Fruit fly (Drosophila melanogaster) whole organism, prepupa: Measurements from ENCODE around the gene CG43736.

Source experiments
- CG10631 ChIP-seq: fragments of 200-800 bp; sonication (Bioruptor generic); optimal IDR thresholded peaks from 2 replicates; lab custom pipeline; 2016; ENCODE audit warnings: missing biosample characterization, missing genetic modification characterization
- CG1621 ChIP-seq: fragments of 200-800 bp; sonication (Bioruptor generic); optimal IDR thresholded peaks from 3 replicates; lab custom pipeline; 2018; ENCODE audit warnings: missing biosample characterization, mild to moderate bottlenecking, missing genetic modification characterization
- CG6163 ChIP-seq: fragments of 200-800 bp; sonication (Bioruptor generic); IDR thresholded peaks from 3 replicates; pipeline ENCODE4 v1.3.6; 2022; ENCODE audit warnings: missing biosample characterization, missing genetic modification characterization
- CG6792 ChIP-seq: fragments of 200-800 bp; sonication (Bioruptor generic); optimal IDR thresholded peaks from 3 replicates; lab custom pipeline; 2016; ENCODE audit warnings: missing biosample characterization, missing genetic modification characterization
- CG7368 ChIP-seq: fragments of 200-800 bp; sonication (Bioruptor generic); optimal IDR thresholded peaks from 3 replicates; lab custom pipeline; 2016; ENCODE audit warnings: missing biosample characterization, missing genetic modification characterization
- Gug ChIP-seq: fragments of 200-800 bp; sonication (Bioruptor generic); IDR thresholded peaks from 2 replicates; pipeline ENCODE4 v1.3.6; 2022; ENCODE audit warnings: missing biosample characterization, missing genetic modification characterization
- topi ChIP-seq: fragments of 200-800 bp; sonication (Bioruptor generic); optimal IDR thresholded peaks from 3 replicates; lab custom pipeline; 2016; ENCODE audit warnings: missing biosample characterization, missing genetic modification characterization
- vri ChIP-seq: fragments of 200-800 bp; sonication (Bioruptor generic); optimal IDR thresholded peaks from 3 replicates; lab custom pipeline; 2016; ENCODE audit warnings: missing biosample characterization, mild to moderate bottlenecking, missing genetic modification characterization

dm6 chrX:6854563-6854962 lies 9.1 kb upstream of the CG43736 start:
- TF ChIP-seq CG6792 (peak; percentile 68), CG10631 (GFP tag; lab: Kevin White, UChicago) (peak; percentile 67), vri (GFP tag; lab: Kevin White, UChicago) (peak; percentile 57), Gug (GFP tag; lab: Robert Waterston, UW) (peak; percentile 73), CG7368 (peak; percentile 50), CG1621 (tag; lab: Kevin White, UChicago) (peak; percentile 65), CG6163 (GFP tag; lab: Robert Waterston, UW) (peak; percentile 88), topi (GFP tag; lab: Kevin White, UChicago) (peak; percentile 68)
